Fruit fly (Drosophila melanogaster) whole organism, embryonic: ENCODE data around the gene CG8563.
A peak's percentile ranks its signal among the peaks of the same experiment; 100 is the strongest.

Experiments
- CG11247 ChIP-seq: fragments of 200-800 bp; sonication (Bioruptor generic); IDR thresholded peaks from 2 replicates; pipeline ENCODE4 v1.3.6; 2022; ENCODE audit warnings: missing biosample characterization, missing genetic modification characterization
- CG11560 ChIP-seq: fragments of 200-800 bp; sonication (Bioruptor generic); IDR thresholded peaks from 3 replicates; pipeline ENCODE4 v1.3.6; 2022; ENCODE audit warnings: missing biosample characterization, missing genetic modification characterization
- CG13296 ChIP-seq: fragments of 200-800 bp; sonication (Bioruptor generic); optimal IDR thresholded peaks from 3 replicates; lab custom pipeline; 2018; ENCODE audit warnings: missing biosample characterization, mild to moderate bottlenecking, missing genetic modification characterization
- CG14667 ChIP-seq: fragments of 200-800 bp; sonication (Bioruptor generic); IDR thresholded peaks from 2 replicates; pipeline ENCODE4 v1.3.6; 2022; ENCODE audit warnings: missing biosample characterization, missing genetic modification characterization
- CG17385 ChIP-seq: fragments of 200-800 bp; sonication (Bioruptor generic); optimal IDR thresholded peaks from 3 replicates; lab custom pipeline; 2018; ENCODE audit warnings: missing biosample characterization, mild to moderate bottlenecking, missing genetic modification characterization
- CG17612 ChIP-seq: fragments of 200-800 bp; sonication (Bioruptor generic); IDR thresholded peaks from 2 replicates; pipeline ENCODE4 v1.3.6; 2022; ENCODE audit warnings: missing biosample characterization, missing genetic modification characterization
- CG1832 ChIP-seq: fragments of 200-800 bp; sonication (Bioruptor generic); optimal IDR thresholded peaks from 2 replicates; lab custom pipeline; 2017; ENCODE audit warnings: missing biosample characterization, mild to moderate bottlenecking, missing genetic modification characterization, inconsistent platforms
- CG18476 ChIP-seq: fragments of 200-800 bp; sonication (Bioruptor generic); optimal IDR thresholded peaks from 2 replicates; lab custom pipeline; 2016; ENCODE audit warnings: missing biosample characterization, mild to moderate bottlenecking, missing genetic modification characterization
- CG2116 ChIP-seq: fragments of 200-800 bp; sonication (Bioruptor generic); optimal IDR thresholded peaks from 3 replicates; lab custom pipeline; 2018; ENCODE audit warnings: missing biosample characterization, mild to moderate bottlenecking, missing genetic modification characterization
- CG2202 ChIP-seq: fragments of 200-800 bp; sonication (Bioruptor generic); optimal IDR thresholded peaks from 2 replicates; lab custom pipeline; 2018; ENCODE audit warnings: missing biosample characterization, mild to moderate bottlenecking, missing genetic modification characterization
- CG2678 ChIP-seq: fragments of 200-800 bp; sonication (Bioruptor generic); optimal IDR thresholded peaks from 3 replicates; lab custom pipeline; 2019; ENCODE audit warnings: missing biosample characterization, mild to moderate bottlenecking, missing genetic modification characterization, moderate library complexity
- CG30403 ChIP-seq: fragments of 200-800 bp; sonication (Bioruptor generic); optimal IDR thresholded peaks from 3 replicates; lab custom pipeline; 2016; ENCODE audit warnings: missing biosample characterization, missing genetic modification characterization
- CG33557 ChIP-seq: fragments of 200-800 bp; sonication (Bioruptor generic); optimal IDR thresholded peaks from 2 replicates; lab custom pipeline; 2019; ENCODE audit warnings: missing biosample characterization, mild to moderate bottlenecking, missing genetic modification characterization, moderate library complexity
- CG4328 ChIP-seq: fragments of 200-800 bp; sonication (Bioruptor generic); optimal IDR thresholded peaks from 3 replicates; lab custom pipeline; 2017; ENCODE audit warnings: missing biosample characterization, missing genetic modification reagents, missing genetic modification characterization
- CG4854 ChIP-seq: fragments of 200-800 bp; sonication (Bioruptor generic); optimal IDR thresholded peaks from 2 replicates; lab custom pipeline; 2016; ENCODE audit warnings: missing biosample characterization, missing genetic modification characterization, inconsistent platforms
- CG7271 ChIP-seq: fragments of 200-800 bp; sonication (Bioruptor generic); optimal IDR thresholded peaks from 2 replicates; lab custom pipeline; 2018; ENCODE audit warnings: missing biosample characterization, mild to moderate bottlenecking, missing genetic modification characterization, moderate library complexity
- CG8944 ChIP-seq: fragments of 200-800 bp; sonication (Bioruptor generic); optimal IDR thresholded peaks from 3 replicates; lab custom pipeline; 2016; ENCODE audit warnings: missing biosample characterization, missing genetic modification characterization
- Camta ChIP-seq: fragments of 200-800 bp; sonication (Bioruptor generic); optimal IDR thresholded peaks from 2 replicates; lab custom pipeline; 2016; ENCODE audit warnings: missing biosample characterization, missing genetic modification characterization
- Doc2 ChIP-seq: fragments of 200-800 bp; sonication (Bioruptor generic); IDR thresholded peaks from 2 replicates; pipeline ENCODE4 v1.3.6; 2022; ENCODE audit warnings: missing biosample characterization, missing genetic modification characterization
- Ets97D ChIP-seq: fragments of 200-800 bp; sonication (Bioruptor generic); optimal IDR thresholded peaks from 3 replicates; lab custom pipeline; 2016; ENCODE audit warnings: missing biosample characterization, missing genetic modification characterization
- HHEX ChIP-seq: fragments of 200-800 bp; sonication (Bioruptor generic); optimal IDR thresholded peaks from 3 replicates; lab custom pipeline; 2017; ENCODE audit warnings: missing biosample characterization, mild to moderate bottlenecking, missing genetic modification characterization, missing genetic modification reagents
- Kr ChIP-seq: fragments of 200-800 bp; sonication (Bioruptor generic); optimal IDR thresholded peaks from 2 replicates; lab custom pipeline; 2017; ENCODE audit warnings: missing biosample characterization, mild to moderate bottlenecking, missing genetic modification characterization
- NFAT ChIP-seq: fragments of 200-800 bp; sonication (Bioruptor generic); IDR thresholded peaks from 2 replicates; pipeline ENCODE4 v1.3.6; 2022; ENCODE audit warnings: missing biosample characterization, missing genetic modification characterization
- PHDP ChIP-seq: fragments of 200-800 bp; sonication (Bioruptor generic); optimal IDR thresholded peaks from 3 replicates; lab custom pipeline; 2018; ENCODE audit warnings: missing biosample characterization, mild to moderate bottlenecking, missing genetic modification characterization, moderate library complexity
- Spps ChIP-seq: fragments of 200-800 bp; sonication (Bioruptor generic); optimal IDR thresholded peaks from 2 replicates; lab custom pipeline; 2018; ENCODE audit warnings: missing biosample characterization, mild to moderate bottlenecking, missing genetic modification characterization
- Taf1 ChIP-seq: fragments of 200-800 bp; sonication (Bioruptor generic); IDR thresholded peaks from 2 replicates; pipeline ENCODE4 v1.3.6; 2022; ENCODE audit warnings: missing biosample characterization, missing genetic modification characterization
- chinmo ChIP-seq: fragments of 200-800 bp; sonication (Bioruptor generic); IDR thresholded peaks from 4 replicates; pipeline ENCODE4 v1.3.6; 2022; ENCODE audit warnings: missing biosample characterization, missing genetic modification characterization; ENCODE audit not compliant: partially characterized antibody
- ci ChIP-seq: fragments of 200-800 bp; sonication (Bioruptor generic); IDR thresholded peaks from 3 replicates; pipeline ENCODE4 v1.3.6; 2022; ENCODE audit warnings: missing biosample characterization, missing genetic modification characterization
- dysf ChIP-seq: fragments of 200-800 bp; sonication (Bioruptor generic); IDR thresholded peaks from 3 replicates; pipeline ENCODE4 v1.3.6; 2022; ENCODE audit warnings: missing biosample characterization, missing genetic modification characterization
- esg ChIP-seq: fragments of 200-800 bp; sonication (Bioruptor generic); conservative IDR thresholded peaks from 2 replicates; pipeline ENCODE4 v1.3.6; 2022; ENCODE audit warnings: missing biosample characterization, missing genetic modification characterization
- grau ChIP-seq: fragments of 200-800 bp; optimal IDR thresholded peaks from 3 replicates; lab custom pipeline; 2019; ENCODE audit warnings: missing biosample characterization, mild to moderate bottlenecking, missing genetic modification characterization, moderate library complexity
- gro ChIP-seq: fragments of 200-800 bp; sonication (Bioruptor generic); optimal IDR thresholded peaks from 2 replicates; lab custom pipeline; 2016; ENCODE audit warnings: missing biosample characterization, missing genetic modification characterization
- ham ChIP-seq: fragments of 200-800 bp; sonication (Bioruptor generic); IDR thresholded peaks from 2 replicates; pipeline ENCODE4 v1.3.6; 2022; ENCODE audit warnings: missing biosample characterization, missing genetic modification characterization
- hkb ChIP-seq, 2 experiments: fragments of 200-800 bp in 1 of 2; fragments of >200 bp in 1 of 2; sonication (Bioruptor generic) in 1 of 2; IDR thresholded peaks in 1 of 2; optimal IDR thresholded peaks in 1 of 2; 2 replicates each; pipeline versions ENCODE4 v1.3.6 to Lab custom; 2017 to 2022; ENCODE audit warnings: missing biosample characterization in 1 of 2, missing genetic modification characterization in 1 of 2
- hth ChIP-seq: fragments of >200 bp; optimal IDR thresholded peaks from 2 replicates; lab custom pipeline; 2017; ENCODE audit warnings: inconsistent platforms
- insv ChIP-seq, 2 experiments: fragments of 200-800 bp; sonication (Bioruptor generic); optimal IDR thresholded peaks; 3 replicates each; lab custom pipeline; 2016 to 2018; ENCODE audit warnings: missing biosample characterization in 2 of 2, missing genetic modification characterization in 2 of 2
- klu ChIP-seq: fragments of 200-800 bp; sonication (Bioruptor generic); IDR thresholded peaks from 2 replicates; pipeline ENCODE4 v1.3.6; 2022; ENCODE audit warnings: missing biosample characterization, missing genetic modification characterization
- lov ChIP-seq, 2 experiments: fragments of 200-800 bp in 1 of 2; fragments of >200 bp in 1 of 2; sonication (Bioruptor generic) in 1 of 2; IDR thresholded peaks in 1 of 2; optimal IDR thresholded peaks in 1 of 2; 2 replicates in 1 of 2; 3 replicates in 1 of 2; pipeline versions ENCODE4 v1.3.6 to Lab custom; 2017 to 2022; ENCODE audit warnings: missing biosample characterization in 1 of 2, missing genetic modification characterization in 1 of 2
- oc ChIP-seq: fragments of 200-800 bp; sonication (Bioruptor generic); optimal IDR thresholded peaks from 2 replicates; lab custom pipeline; 2018; ENCODE audit warnings: missing biosample characterization, mild to moderate bottlenecking, missing genetic modification characterization, moderate library complexity
- p53 ChIP-seq: fragments of 200-800 bp; sonication (Bioruptor generic); optimal IDR thresholded peaks from 2 replicates; lab custom pipeline; 2016; ENCODE audit warnings: missing biosample characterization, missing genetic modification characterization
- pnt ChIP-seq: fragments of 200-800 bp; sonication (Bioruptor generic); optimal IDR thresholded peaks from 3 replicates; lab custom pipeline; 2016; ENCODE audit warnings: missing biosample characterization, missing genetic modification characterization
- slou ChIP-seq: fragments of 200-800 bp; sonication (Bioruptor generic); optimal IDR thresholded peaks from 3 replicates; lab custom pipeline; 2016; ENCODE audit warnings: missing biosample characterization, missing genetic modification characterization
- so ChIP-seq: fragments of 200-800 bp; sonication (Bioruptor generic); IDR thresholded peaks from 3 replicates; pipeline ENCODE4 v1.3.6; 2022; ENCODE audit warnings: missing biosample characterization, missing genetic modification characterization
- sob ChIP-seq: fragments of 200-800 bp; sonication (Bioruptor generic); IDR thresholded peaks from 2 replicates; pipeline ENCODE4 v1.3.6; 2022; ENCODE audit warnings: missing biosample characterization, missing genetic modification characterization
- tin ChIP-seq: fragments of 200-800 bp; sonication (Bioruptor generic); optimal IDR thresholded peaks from 3 replicates; lab custom pipeline; 2016; ENCODE audit warnings: missing biosample characterization, missing genetic modification characterization
- tna ChIP-seq: fragments of 200-800 bp; sonication (Bioruptor generic); IDR thresholded peaks from 2 replicates; pipeline ENCODE4 v1.3.6; 2022; ENCODE audit warnings: missing biosample characterization, missing genetic modification characterization; ENCODE audit not compliant: partially characterized antibody
- tx ChIP-seq: fragments of 200-800 bp; sonication (Bioruptor generic); optimal IDR thresholded peaks from 2 replicates; lab custom pipeline; 2016; ENCODE audit warnings: missing biosample characterization, missing genetic modification characterization
- zfh1 ChIP-seq: fragments of 200-800 bp; sonication (Bioruptor generic); IDR thresholded peaks from 3 replicates; pipeline ENCODE4 v1.3.6; 2022; ENCODE audit warnings: missing biosample characterization, missing genetic modification characterization

Gene CG8563

dm6 chr3L:7367798-7368678, 22.5 kb upstream of the CG8563 start (continued):
- no peak for TF ChIP-seq lov (optimal IDR thresholded peaks at IDR 0.05; lab: Kevin White, UChicago)
- 0 out of 3 replicates have a peak, but pooled peaks have one; percentile 29 for TF ChIP-seq lov (GFP tag; IDR thresholded peaks at IDR 0.05; lab: Robert Waterston, UW)
- TF ChIP-seq CG11247 (GFP tag; lab: Robert Waterston, UW) = no peak
- no peak for TF ChIP-seq CG4328 (GFP tag; lab: Kevin White, UChicago)
- TF ChIP-seq Spps (tag; lab: Kevin White, UChicago) = no peak
- TF ChIP-seq tin (GFP tag; lab: Kevin White, UChicago) = no peak
- peak; percentile 6 for TF ChIP-seq CG8944 (GFP tag; lab: Kevin White, UChicago)
- peak; percentile 81; the same call in 2 of the 4 replicates for TF ChIP-seq chinmo (GFP tag; lab: Robert Waterston, UW)
- 0 out of 2 replicates have a peak, but pooled peaks have one; percentile 38 for TF ChIP-seq sob
- TF ChIP-seq CG1832 (GFP tag; lab: Kevin White, UChicago) = no peak
- TF ChIP-seq NFAT (GFP tag; lab: Robert Waterston, UW) = no peak
- TF ChIP-seq CG11560 (tag; lab: Robert Waterston, UW) = no peak
- peak; percentile 22 for TF ChIP-seq Camta
- TF ChIP-seq CG2678 = peak; percentile 45
- TF ChIP-seq CG7271 (tag; lab: Kevin White, UChicago) = no peak
- TF ChIP-seq CG13296 (GFP tag; lab: Kevin White, UChicago) = no peak
- TF ChIP-seq CG30403 = peak; percentile 32
- TF ChIP-seq slou = no peak
- TF ChIP-seq CG2202 (tag; lab: Kevin White, UChicago) = no peak
- TF ChIP-seq Kr (GFP tag; lab: Kevin White, UChicago) = no peak
- TF ChIP-seq p53 (GFP tag; lab: Kevin White, UChicago) = no peak
- peak; percentile 11 to 92 for TF ChIP-seq insv (GFP tag; optimal IDR thresholded peaks at IDR 0.05; lab: Kevin White, UChicago)
- no peak for TF ChIP-seq gro (GFP tag; lab: Kevin White, UChicago)
- peak; percentile 38 for TF ChIP-seq PHDP (tag; lab: Kevin White, UChicago)
- no peak for TF ChIP-seq hkb (optimal IDR thresholded peaks at IDR 0.05; lab: Kevin White, UChicago)
- peak; percentile 43 for TF ChIP-seq hkb (GFP tag; IDR thresholded peaks at IDR 0.05; lab: Robert Waterston, UW)
- peak; percentile 57 for TF ChIP-seq HHEX
- TF ChIP-seq CG17612 = no peak
- TF ChIP-seq pnt (GFP tag; lab: Kevin White, UChicago) = no peak
- peak; percentile 46 for TF ChIP-seq klu
- TF ChIP-seq Ets97D (GFP tag; lab: Kevin White, UChicago) = peak; percentile 1
- peak; percentile 61; the same call in 1 of the 3 replicates for TF ChIP-seq so (GFP tag; lab: Robert Waterston, UW)
- no peak for TF ChIP-seq Doc2
- TF ChIP-seq zfh1 (GFP tag; lab: Robert Waterston, UW) = peak; percentile 47; the same call in 2 of the 3 replicates
- TF ChIP-seq CG17385 = peak; percentile 94
- no peak for TF ChIP-seq CG2116 (GFP tag; lab: Kevin White, UChicago)
- TF ChIP-seq CG14667 = no peak
- TF ChIP-seq Taf1 = no peak
- no peak for TF ChIP-seq CG18476 (GFP tag; lab: Kevin White, UChicago)
- TF ChIP-seq tna = no peak
- no peak for TF ChIP-seq CG33557
- TF ChIP-seq oc (tag; lab: Kevin White, UChicago) = no peak
- TF ChIP-seq CG4854 (GFP tag; lab: Kevin White, UChicago) = no peak
- 0 out of 3 replicates have a peak, but pooled peaks have one; percentile 49 for TF ChIP-seq dysf (GFP tag; lab: Robert Waterston, UW)
- no peak for TF ChIP-seq tx (GFP tag; lab: Kevin White, UChicago)
- no peak for TF ChIP-seq esg
- peak; percentile 25 for TF ChIP-seq grau
- no peak for TF ChIP-seq ham (GFP tag; lab: Robert Waterston, UW)
- TF ChIP-seq ci (GFP tag; lab: Robert Waterston, UW) = peak; percentile 80; the same call in 2 of the 3 replicates
- no peak for TF ChIP-seq hth (lab: Kevin White, UChicago)
